Worm (Caenorhabditis elegans) whole organism, early embryonic: ENCODE data around the gene gly-4.

Experiments used
- B0310.2 ChIP-seq: sonication (generic microtip); optimal IDR thresholded peaks from 2 replicates; lab custom pipeline; 2016; ENCODE audit warnings: mild to moderate bottlenecking, missing genetic modification characterization, missing compliant biosample characterization
- ama-1 ChIP-seq: fragments of 150-350 bp; optimal IDR thresholded peaks from 2 replicates; lab custom pipeline; 2014
- ceh-36 ChIP-seq: sonication (generic microtip); optimal IDR thresholded peaks from 2 replicates; lab custom pipeline; 2016; ENCODE audit warnings: missing genetic modification characterization, inconsistent platforms, missing compliant biosample characterization
- ets-7 ChIP-seq: sonication (generic microtip); optimal IDR thresholded peaks from 2 replicates; lab custom pipeline; 2016; ENCODE audit warnings: missing genotype, missing genetic modification characterization, missing compliant biosample characterization
- hmbx-1 ChIP-seq: sonication (generic microtip); optimal IDR thresholded peaks from 2 replicates; lab custom pipeline; 2016; ENCODE audit warnings: mild to moderate bottlenecking, missing genetic modification characterization, missing compliant biosample characterization
- hmg-4 ChIP-seq: fragments of 200-800 bp; sonication (Bioruptor generic); optimal IDR thresholded peaks from 2 replicates; lab custom pipeline; 2018; ENCODE audit warnings: mild to moderate bottlenecking, missing genetic modification characterization, missing compliant biosample characterization
- hnd-1 ChIP-seq: sonication (generic microtip); optimal IDR thresholded peaks from 2 replicates; lab custom pipeline; 2016; ENCODE audit warnings: missing genetic modification characterization, missing compliant biosample characterization
- scrt-1 ChIP-seq: fragments of 200-800 bp; sonication (Bioruptor generic); IDR thresholded peaks from 2 replicates; pipeline ENCODE4 v1.3.6; 2022; ENCODE audit warnings: missing genetic modification characterization, missing compliant biosample characterization

DNA sequence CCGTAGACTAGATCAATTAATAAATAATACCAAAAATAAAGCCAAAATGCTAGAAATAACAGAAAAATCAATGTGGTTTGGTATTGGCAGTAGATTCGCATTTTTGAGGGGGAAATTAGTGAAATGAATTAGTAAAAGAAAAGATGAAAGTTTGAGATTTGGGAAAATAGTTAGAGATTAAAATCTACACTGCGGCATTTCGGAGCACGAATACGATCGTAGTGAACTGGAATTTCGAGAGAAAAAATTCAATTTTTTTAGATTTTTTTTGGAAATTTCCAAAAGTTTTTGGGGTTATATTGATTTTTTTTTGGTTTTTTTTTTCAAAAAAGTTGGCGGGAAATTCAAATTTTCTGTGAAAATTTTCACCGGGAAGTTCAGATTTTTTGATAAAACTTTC lies 27.3 kb downstream of the gly-4 start, which contains the start of gene Y116F11B.9:
- no peak for TF ChIP-seq ama-1
- no peak for TF ChIP-seq B0310.2 (tag; lab: Kevin White, UChicago)
- no peak for TF ChIP-seq ceh-36 (tag; lab: Kevin White, UChicago)
- TF ChIP-seq hmbx-1 (tag; lab: Kevin White, UChicago): no peak
- no peak for TF ChIP-seq hmg-4
- no peak for TF ChIP-seq scrt-1 (GFP tag; lab: Robert Waterston, UW)
- no peak for TF ChIP-seq hnd-1
- no peak for TF ChIP-seq ets-7 (tag; lab: Kevin White, UChicago)
